Worm (Caenorhabditis elegans) whole organism, midembryonic: ENCODE data around the gene Y50D4A.5.

Source experiments
- cog-1 ChIP-seq: sonication (generic microtip); optimal IDR thresholded peaks from 2 replicates; lab custom pipeline; 2016; ENCODE audit warnings: missing genetic modification characterization, missing compliant biosample characterization
- flt-1 ChIP-seq: fragments of 200-800 bp; sonication (Bioruptor generic); IDR thresholded peaks from 2 replicates; pipeline ENCODE4 v1.3.6; 2022; ENCODE audit warnings: missing genetic modification characterization, missing compliant biosample characterization
- tab-1 ChIP-seq: fragments of 200-800 bp; sonication (Bioruptor generic); IDR thresholded peaks from 2 replicates; pipeline ENCODE4 v1.3.6; 2022; ENCODE audit warnings: missing genetic modification characterization, missing compliant biosample characterization

DNA sequence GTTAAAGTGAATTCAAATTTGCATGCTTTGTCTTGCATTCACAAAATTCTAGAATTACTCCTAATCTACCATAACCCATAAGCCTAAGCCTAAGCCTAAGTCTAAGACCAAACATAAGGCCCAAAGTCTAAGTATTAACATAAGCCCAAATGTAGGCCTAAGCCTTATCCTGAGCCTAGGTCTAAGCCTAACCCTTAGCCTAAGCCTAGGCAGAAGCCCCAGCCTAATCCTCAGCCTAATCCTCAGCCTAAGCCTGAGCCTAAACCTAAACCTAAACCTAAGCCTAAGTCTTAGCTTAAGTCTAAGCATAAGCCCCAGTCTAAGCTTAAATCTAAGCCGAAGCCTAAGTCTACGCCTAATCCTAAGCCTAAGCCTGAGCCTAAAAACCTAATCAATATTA, 36.5 kb upstream of the Y50D4A.5 start:
- TF ChIP-seq tab-1 (GFP tag; lab: Robert Waterston, UW), result no peak
- no peak for TF ChIP-seq flt-1 (GFP tag; lab: Robert Waterston, UW)
- no peak for TF ChIP-seq cog-1 (tag; lab: Kevin White, UChicago)
